Fruit fly (Drosophila melanogaster): ENCODE data around the gene CG45116.
A peak's percentile ranks its signal among the peaks of the same experiment; 100 is the strongest.

The CG45116 gene

dm6 chr3L:22699133-22699532 is at the start of gene CG45116:
Gene CG45116 (plus strand): TSS chr3L:22699433.
- TF ChIP-seq CG12605 (GFP tag; IDR thresholded peaks at IDR 0.05) (no peak), D1 (tag; optimal IDR thresholded peaks at IDR 0.05) (no peak), CG13204 (GFP tag; optimal IDR thresholded peaks at IDR 0.05) (no peak), EcR (GFP tag; optimal IDR thresholded peaks at IDR 0.05) (no peak), CG8159 (tag; optimal IDR thresholded peaks at IDR 0.05) (no peak), Ets98B (GFP tag; IDR thresholded peaks at IDR 0.05) (no peak), CG34367 (tag; optimal IDR thresholded peaks at IDR 0.05) (no peak), CG14655 (GFP tag; optimal IDR thresholded peaks at IDR 0.05) (no peak), Pif1B (GFP tag; optimal IDR thresholded peaks at IDR 0.05) (no peak), Pif1A (GFP tag; optimal IDR thresholded peaks at IDR 0.05) (no peak), CG9948 (tag; optimal IDR thresholded peaks at IDR 0.05) (no peak), Snoo (tag; optimal IDR thresholded peaks at IDR 0.05) (no peak), gl (tag; optimal IDR thresholded peaks at IDR 0.05) (no peak), CG17806 (tag; optimal IDR thresholded peaks at IDR 0.05) (no peak), CG8301 (tag; optimal IDR thresholded peaks at IDR 0.05) (no peak)

dm6 chr3L:22652425-22652824 is 46.8 kb upstream of the CG45116 start, which contains the start of gene CG33772:
Gene CG33772 (minus strand): TSS chr3L:22652525.
- TF ChIP-seq gl (tag; optimal IDR thresholded peaks at IDR 0.05) = no peak
- TF ChIP-seq CG8301 (tag; optimal IDR thresholded peaks at IDR 0.05) = no peak
- no peak for TF ChIP-seq EcR (GFP tag; optimal IDR thresholded peaks at IDR 0.05)
- TF ChIP-seq rn (GFP tag; IDR thresholded peaks at IDR 0.05) = no peak
- no peak for TF ChIP-seq CG10348 (GFP tag; IDR thresholded peaks at IDR 0.05)
- TF ChIP-seq CG15710 (tag; optimal IDR thresholded peaks at IDR 0.05) = no peak
- TF ChIP-seq Pif1B (GFP tag; optimal IDR thresholded peaks at IDR 0.05) = no peak
- TF ChIP-seq CG9948 (tag; optimal IDR thresholded peaks at IDR 0.05) = no peak

- TF ChIP-seq CG34367 (tag; optimal IDR thresholded peaks at IDR 0.05) (no peak), EcR (GFP tag; optimal IDR thresholded peaks at IDR 0.05) (no peak), CG15710 (tag; optimal IDR thresholded peaks at IDR 0.05) (no peak), CG14655 (GFP tag; optimal IDR thresholded peaks at IDR 0.05) (no peak), fd96Ca (GFP tag; IDR thresholded peaks at IDR 0.05) (no peak), CG8159 (tag; optimal IDR thresholded peaks at IDR 0.05) (peak; percentile 28), CG4496 (GFP tag; IDR thresholded peaks at IDR 0.05) (no peak), CG9948 (tag; optimal IDR thresholded peaks at IDR 0.05) (peak; percentile 16)
Measured at dm6 chr3L:22665110-22665509, 34.1 kb upstream of the CG45116 start.

- TF ChIP-seq Ets98B (GFP tag; IDR thresholded peaks at IDR 0.05) = no peak
- TF ChIP-seq CG17806 (tag; optimal IDR thresholded peaks at IDR 0.05) = no peak
- TF ChIP-seq CG32121 (GFP tag; IDR thresholded peaks at IDR 0.05) = no peak
- TF ChIP-seq CG13204 (GFP tag; optimal IDR thresholded peaks at IDR 0.05) = no peak
- TF ChIP-seq CG9948 (tag; optimal IDR thresholded peaks at IDR 0.05) = no peak
- no peak for TF ChIP-seq Pif1B (GFP tag; optimal IDR thresholded peaks at IDR 0.05)
- no peak for TF ChIP-seq CG8301 (tag; optimal IDR thresholded peaks at IDR 0.05)
- TF ChIP-seq Snoo (tag; optimal IDR thresholded peaks at IDR 0.05) = no peak
- TF ChIP-seq CG34367 (tag; optimal IDR thresholded peaks at IDR 0.05) = no peak
- no peak for TF ChIP-seq rn (GFP tag; IDR thresholded peaks at IDR 0.05)
- TF ChIP-seq fd96Ca (GFP tag; IDR thresholded peaks at IDR 0.05) = no peak
- TF ChIP-seq CG12605 (GFP tag; IDR thresholded peaks at IDR 0.05) = no peak
- TF ChIP-seq CG14655 (GFP tag; optimal IDR thresholded peaks at IDR 0.05) = no peak
- TF ChIP-seq EcR (GFP tag; optimal IDR thresholded peaks at IDR 0.05) = no peak
- no peak for TF ChIP-seq CG4496 (GFP tag; IDR thresholded peaks at IDR 0.05)
- no peak for TF ChIP-seq Pif1A (GFP tag; optimal IDR thresholded peaks at IDR 0.05)
Measured at dm6 chr3L:22669275-22670006, 29.8 kb upstream of the CG45116 start, which contains the start of gene Jhbp6. Gene Jhbp6 (plus strand): TSS chr3L:22669956.

dm6 chr3L:22670174-22670573 is 29.1 kb upstream of the CG45116 start:
- no peak for TF ChIP-seq CG10348 (GFP tag; IDR thresholded peaks at IDR 0.05)
- no peak for TF ChIP-seq gl (tag; optimal IDR thresholded peaks at IDR 0.05)
- no peak for TF ChIP-seq CG8301 (tag; optimal IDR thresholded peaks at IDR 0.05)
- TF ChIP-seq CG34367 (tag; optimal IDR thresholded peaks at IDR 0.05) = no peak
- no peak for TF ChIP-seq Snoo (tag; optimal IDR thresholded peaks at IDR 0.05)
- no peak for TF ChIP-seq CG15710 (tag; optimal IDR thresholded peaks at IDR 0.05)
- TF ChIP-seq CG14655 (GFP tag; optimal IDR thresholded peaks at IDR 0.05) = no peak
- no peak for TF ChIP-seq Ets98B (GFP tag; IDR thresholded peaks at IDR 0.05)
- no peak for TF ChIP-seq D1 (tag; optimal IDR thresholded peaks at IDR 0.05)
- no peak for TF ChIP-seq CG9948 (tag; optimal IDR thresholded peaks at IDR 0.05)
- TF ChIP-seq rn (GFP tag; IDR thresholded peaks at IDR 0.05) = no peak
- TF ChIP-seq CG32121 (GFP tag; IDR thresholded peaks at IDR 0.05) = no peak

dm6 chr3L:22671699-22672276 is 27.4 kb upstream of the CG45116 start:
- TF ChIP-seq CG8159 (tag; optimal IDR thresholded peaks at IDR 0.05) (no peak), D1 (tag; optimal IDR thresholded peaks at IDR 0.05) (no peak), gl (tag; optimal IDR thresholded peaks at IDR 0.05) (no peak), Snoo (tag; optimal IDR thresholded peaks at IDR 0.05) (no peak), Ets98B (GFP tag; IDR thresholded peaks at IDR 0.05) (no peak), CG17806 (tag; optimal IDR thresholded peaks at IDR 0.05) (no peak), Pif1A (GFP tag; optimal IDR thresholded peaks at IDR 0.05) (no peak), CG8301 (tag; optimal IDR thresholded peaks at IDR 0.05) (no peak), CG32121 (GFP tag; IDR thresholded peaks at IDR 0.05) (no peak), CG10348 (GFP tag; IDR thresholded peaks at IDR 0.05) (no peak), EcR (GFP tag; optimal IDR thresholded peaks at IDR 0.05) (no peak), rn (GFP tag; IDR thresholded peaks at IDR 0.05) (no peak), CG12605 (GFP tag; IDR thresholded peaks at IDR 0.05) (no peak), CG34367 (tag; optimal IDR thresholded peaks at IDR 0.05) (no peak)

Data from whole organism, pupa.